Fruit fly (Drosophila melanogaster) ovary, adult (tissue): Measurements from ENCODE around the gene CG13829.

Experiments used
- CG17801 ChIP-seq: fragments of 200-800 bp; optimal IDR thresholded peaks from 2 replicates; lab custom pipeline; 2019; ENCODE audit warnings: missing biosample characterization, mild to moderate bottlenecking, missing genetic modification characterization, moderate library complexity; ENCODE audit not compliant: partially characterized antibody

Gene CG13829

dm6 chr3R:23161288-23161870, at the start of gene CG13829:
Gene CG13829, minus strand, starts transcription at chr3R:23161338.
- no peak for TF ChIP-seq CG17801

dm6 chr3R:23210243-23211215, 49.4 kb upstream of the CG13829 start:
- TF ChIP-seq CG17801: no peak

DNA sequence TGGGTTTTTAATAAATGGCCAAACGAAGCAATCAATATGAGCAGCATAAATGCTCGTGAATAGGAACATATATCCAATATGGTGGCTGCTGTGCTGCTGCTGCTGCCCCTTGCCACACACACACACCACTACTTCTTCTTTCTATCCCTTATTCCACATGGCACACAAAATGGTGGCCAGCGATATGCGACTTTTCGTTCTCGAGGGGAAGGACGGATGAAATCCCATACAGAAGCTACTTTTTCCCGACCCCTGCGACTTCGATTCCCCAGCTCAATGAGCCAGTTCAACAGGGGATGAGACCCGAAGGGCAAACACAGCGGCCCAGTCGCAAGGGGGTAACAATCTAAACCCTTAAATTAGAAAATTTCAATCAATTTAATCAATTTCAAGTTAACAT, 46.1 kb upstream of the CG13829 start:
- no peak for TF ChIP-seq CG17801

DNA sequence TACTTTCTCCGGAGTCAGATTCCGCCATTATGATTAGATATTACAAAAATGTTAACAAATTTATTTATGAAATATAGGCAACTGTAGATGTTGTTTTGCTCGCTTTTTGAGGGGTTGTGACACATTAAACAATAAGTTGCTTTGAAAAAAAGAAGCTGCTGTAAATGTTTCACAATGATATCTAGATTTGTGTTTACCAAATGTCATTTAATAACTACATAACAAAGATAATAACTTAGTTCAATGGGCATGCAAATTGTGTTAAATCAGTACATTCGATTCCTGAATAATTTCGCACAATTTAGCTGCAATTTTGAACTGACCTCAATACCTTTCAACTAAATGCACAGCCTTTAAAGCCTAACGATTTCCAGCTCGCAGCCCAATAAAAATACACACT, 42.8 kb upstream of the CG13829 start, which contains the start of gene fzo:
fzo (minus strand) TSS at position 101 of the 400 bp plus-strand sequence.
- no peak for TF ChIP-seq CG17801

DNA sequence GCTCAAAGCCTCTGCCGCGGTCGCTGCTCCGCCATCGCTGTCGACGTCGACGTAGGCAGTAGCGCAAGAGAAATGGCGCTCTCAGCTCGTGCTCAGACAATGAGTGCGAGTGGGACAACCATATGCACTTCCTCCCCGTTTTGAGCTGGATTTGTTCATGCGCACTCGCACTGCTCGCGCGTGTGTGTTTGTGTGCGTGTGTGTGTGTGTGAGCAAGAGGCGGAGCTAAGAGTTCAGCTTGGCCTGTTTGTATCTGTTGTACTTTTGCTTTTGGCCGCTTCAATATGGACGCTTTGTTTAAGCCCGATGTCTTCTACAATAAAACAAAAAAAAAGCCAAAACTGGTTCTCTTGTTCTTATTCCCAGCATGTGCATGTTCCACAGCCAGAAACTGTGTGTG, 40.0 kb upstream of the CG13829 start:
- peak; percentile 60 for TF ChIP-seq CG17801

DNA sequence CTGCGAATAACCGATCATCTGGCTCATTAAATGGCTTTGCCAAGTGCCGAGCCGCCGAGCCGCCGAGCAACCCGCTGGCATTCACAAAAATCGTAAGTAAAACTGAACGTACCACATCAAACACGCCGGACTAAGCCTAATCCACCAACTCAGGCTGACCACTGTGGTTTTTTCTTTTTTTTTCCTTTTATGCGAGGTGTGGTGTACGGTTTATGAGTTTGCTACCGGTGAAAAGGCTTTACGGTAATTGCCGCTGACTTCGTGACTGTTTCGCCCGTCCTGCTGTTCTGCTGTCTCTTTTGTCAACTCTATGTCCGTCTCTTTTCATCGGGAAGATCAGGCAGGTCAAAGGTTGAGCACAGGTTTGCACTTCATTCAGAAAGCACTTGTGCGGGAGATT, 34.6 kb upstream of the CG13829 start:
- no peak for TF ChIP-seq CG17801

- no peak for TF ChIP-seq CG17801
These were observed 32.3 kb upstream of the CG13829 start for dm6 chr3R:23193400-23193799.

DNA sequence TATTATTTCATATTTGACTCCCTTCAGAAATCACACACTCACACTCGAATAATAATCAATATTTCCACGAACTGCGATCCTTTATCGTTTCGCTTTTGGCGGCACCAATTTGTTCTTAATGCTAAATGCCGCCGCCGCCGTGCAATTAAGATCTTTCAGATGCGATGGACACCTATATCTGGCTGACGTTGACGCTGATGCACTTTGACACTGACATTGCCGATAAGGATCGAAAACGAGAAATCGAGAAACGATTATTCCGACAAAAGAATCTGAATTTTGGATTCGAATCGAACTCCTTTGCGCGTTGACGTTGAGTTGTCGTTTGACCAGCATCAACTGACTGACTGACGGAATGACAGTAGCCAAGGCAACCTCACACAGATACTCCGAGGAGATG, 31.8 kb upstream of the CG13829 start:
- TF ChIP-seq CG17801: no peak

dm6 chr3R:23191108-23191771, 30.1 kb upstream of the CG13829 start:
- TF ChIP-seq CG17801: peak; percentile 37

- peak; percentile 94 for TF ChIP-seq CG17801
These were observed 29.1 kb upstream of the CG13829 start for dm6 chr3R:23189958-23190900.

DNA sequence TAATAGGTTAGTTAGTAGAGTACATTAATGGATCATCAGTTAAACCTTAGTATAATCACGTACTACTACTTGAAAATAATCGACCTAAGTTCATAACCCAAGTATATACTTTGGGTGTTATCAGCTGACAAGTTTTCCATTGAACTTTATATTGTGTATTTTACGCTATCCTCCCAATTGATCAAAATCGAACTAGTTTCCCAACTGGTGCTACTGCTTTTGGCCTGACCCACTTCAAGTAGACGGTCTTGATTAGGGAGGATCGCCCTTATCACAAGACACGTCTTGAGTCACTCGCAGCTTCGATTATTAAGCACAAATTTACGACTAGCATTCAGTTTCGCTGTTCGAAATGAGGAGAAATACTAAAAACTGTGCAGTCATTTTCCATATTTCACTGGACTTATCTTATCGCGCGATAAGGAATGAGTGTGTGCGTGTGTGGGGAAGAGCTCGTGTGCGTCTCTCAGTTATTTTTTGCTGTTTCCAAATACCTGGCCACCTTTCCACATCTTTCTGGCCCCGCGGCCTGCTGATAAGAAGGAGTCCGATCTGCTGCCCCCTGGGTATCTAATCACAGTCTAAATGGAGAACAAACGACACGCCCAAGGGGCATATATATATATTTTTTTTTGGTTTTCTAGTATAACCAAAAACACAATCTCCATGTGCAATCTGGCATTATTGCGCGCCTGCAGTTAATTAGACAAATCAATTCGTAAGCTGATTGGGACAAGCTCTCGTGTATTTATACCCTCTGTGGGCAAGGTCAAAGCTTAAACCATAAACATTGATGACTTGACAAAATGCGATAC, 28.2 kb upstream of the CG13829 start:
- TF ChIP-seq CG17801: no peak

DNA sequence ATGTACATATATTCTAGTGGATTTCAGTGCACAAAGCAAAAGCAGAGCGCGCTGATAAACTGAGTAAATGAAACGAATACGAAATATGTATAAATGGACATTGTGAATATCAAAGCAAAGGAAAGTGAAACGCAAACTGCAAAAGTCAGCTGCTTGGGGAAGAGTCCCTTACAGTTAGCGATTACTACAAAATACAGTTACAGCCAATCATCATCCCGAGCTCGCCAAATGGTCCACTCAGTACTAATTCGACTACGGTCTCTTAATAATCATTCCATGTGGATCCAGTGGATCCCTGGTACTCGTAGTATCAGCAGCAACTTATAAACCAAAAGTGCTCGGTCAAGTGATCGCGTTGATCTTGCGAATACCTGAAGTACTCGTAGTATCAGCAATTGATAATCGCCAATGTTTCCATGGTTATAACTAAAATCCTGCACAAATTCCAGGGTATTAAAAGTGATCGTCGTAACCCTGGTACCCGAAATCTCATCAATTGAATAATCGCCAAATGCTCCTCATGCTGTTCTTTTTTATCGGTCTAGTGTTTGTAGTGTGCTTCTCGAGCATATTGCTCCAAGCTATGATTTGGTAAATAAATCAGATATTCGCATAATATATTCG, 20.7 kb upstream of the CG13829 start:
- TF ChIP-seq CG17801: no peak

- TF ChIP-seq CG17801: no peak
These were observed 20.0 kb upstream of the CG13829 start for dm6 chr3R:23180980-23181630.

- TF ChIP-seq CG17801: no peak
These were observed 18.2 kb upstream of the CG13829 start for dm6 chr3R:23179336-23179735.
